Fruit fly (Drosophila melanogaster) whole organism, embryonic: Measurements from ENCODE around the gene CG14072.
A peak's percentile ranks its signal among the peaks of the same experiment; 100 is the strongest.

Experiments used
- ATbp ChIP-seq: fragments of 200-800 bp; sonication (Bioruptor generic); optimal IDR thresholded peaks from 2 replicates; lab custom pipeline; 2017; ENCODE audit warnings: missing biosample characterization, mild to moderate bottlenecking, missing genetic modification characterization, missing genetic modification reagents
- Abd-B ChIP-seq: fragments of 200-800 bp; sonication (Bioruptor generic); optimal IDR thresholded peaks from 2 replicates; lab custom pipeline; 2018; ENCODE audit warnings: missing biosample characterization, mild to moderate bottlenecking, missing genetic modification characterization, moderate library complexity
- CG10267 ChIP-seq: fragments of 200-800 bp; sonication (Bioruptor generic); optimal IDR thresholded peaks from 2 replicates; lab custom pipeline; 2018; ENCODE audit warnings: missing biosample characterization, mild to moderate bottlenecking, missing genetic modification characterization, moderate library complexity
- CG10274 ChIP-seq: fragments of 200-800 bp; sonication (Bioruptor generic); optimal IDR thresholded peaks from 3 replicates; lab custom pipeline; 2017; ENCODE audit warnings: missing biosample characterization, mild to moderate bottlenecking, missing genetic modification characterization
- CG10321 ChIP-seq: fragments of 200-800 bp; sonication (Bioruptor generic); IDR thresholded peaks from 2 replicates; pipeline ENCODE4 v1.3.6; 2022; ENCODE audit warnings: missing biosample characterization, missing genetic modification characterization
- CG10959 ChIP-seq: fragments of 200-800 bp; sonication (Bioruptor generic); IDR thresholded peaks from 2 replicates; pipeline ENCODE4 v1.3.6; 2022; ENCODE audit warnings: missing biosample characterization, missing genetic modification characterization
- CG11456 ChIP-seq: fragments of 200-800 bp; sonication (Bioruptor generic); IDR thresholded peaks from 3 replicates; pipeline ENCODE4 v1.3.6; 2022; ENCODE audit warnings: missing biosample characterization, missing genetic modification characterization
- CG12104 ChIP-seq: fragments of 200-800 bp; sonication (Bioruptor generic); optimal IDR thresholded peaks from 3 replicates; lab custom pipeline; 2016; ENCODE audit warnings: missing biosample characterization, missing genetic modification characterization
- CG12155 ChIP-seq: fragments of 200-800 bp; sonication (Bioruptor generic); optimal IDR thresholded peaks from 3 replicates; lab custom pipeline; 2016; ENCODE audit warnings: missing biosample characterization, missing genetic modification characterization
- CG13296 ChIP-seq: fragments of 200-800 bp; sonication (Bioruptor generic); optimal IDR thresholded peaks from 3 replicates; lab custom pipeline; 2018; ENCODE audit warnings: missing biosample characterization, mild to moderate bottlenecking, missing genetic modification characterization
- CG15514 ChIP-seq: fragments of 200-800 bp; sonication (Bioruptor generic); optimal IDR thresholded peaks from 3 replicates; lab custom pipeline; 2017; ENCODE audit warnings: missing biosample characterization, missing genetic modification characterization, mild to moderate bottlenecking, moderate library complexity, missing genetic modification reagents
- CG1602 ChIP-seq: fragments of 200-800 bp; sonication (Bioruptor generic); optimal IDR thresholded peaks from 3 replicates; lab custom pipeline; 2016; ENCODE audit warnings: missing biosample characterization, missing genetic modification characterization
- CG2678 ChIP-seq: fragments of 200-800 bp; sonication (Bioruptor generic); optimal IDR thresholded peaks from 3 replicates; lab custom pipeline; 2019; ENCODE audit warnings: missing biosample characterization, mild to moderate bottlenecking, missing genetic modification characterization, moderate library complexity
- CG31224 ChIP-seq: fragments of 200-800 bp; sonication (Bioruptor generic); IDR thresholded peaks from 2 replicates; pipeline ENCODE4 v1.3.6; 2022; ENCODE audit warnings: missing biosample characterization, missing genetic modification characterization
- CG32532 ChIP-seq: fragments of 200-800 bp; sonication (Bioruptor generic); IDR thresholded peaks from 2 replicates; pipeline ENCODE4 v1.3.6; 2022; ENCODE audit warnings: missing biosample characterization, missing genetic modification characterization
- CG33557 ChIP-seq: fragments of 200-800 bp; sonication (Bioruptor generic); optimal IDR thresholded peaks from 2 replicates; lab custom pipeline; 2019; ENCODE audit warnings: missing biosample characterization, mild to moderate bottlenecking, missing genetic modification characterization, moderate library complexity
- CG4282 ChIP-seq: fragments of 200-800 bp; sonication (Bioruptor generic); optimal IDR thresholded peaks from 2 replicates; lab custom pipeline; 2016; ENCODE audit warnings: missing biosample characterization, missing genetic modification characterization
- CG4707 ChIP-seq: fragments of 200-800 bp; sonication (Bioruptor generic); optimal IDR thresholded peaks from 2 replicates; lab custom pipeline; 2018; ENCODE audit warnings: missing biosample characterization, mild to moderate bottlenecking, missing genetic modification characterization, moderate library complexity
- CG6683 ChIP-seq: fragments of 200-800 bp; sonication (Bioruptor generic); optimal IDR thresholded peaks from 2 replicates; lab custom pipeline; 2017; ENCODE audit warnings: missing biosample characterization, mild to moderate bottlenecking, missing genetic modification characterization, missing genetic modification reagents
- CG8924 ChIP-seq: fragments of 200-800 bp; optimal IDR thresholded peaks from 3 replicates; lab custom pipeline; 2019; ENCODE audit warnings: missing biosample characterization, mild to moderate bottlenecking, missing genetic modification characterization, moderate library complexity
- D ChIP-seq, 2 experiments: fragments of 200-800 bp in 1 of 2; fragments of >200 bp in 1 of 2; sonication (Bioruptor generic) in 1 of 2; optimal IDR thresholded peaks; 2 replicates in 1 of 2; 3 replicates in 1 of 2; lab custom pipeline; 2017; ENCODE audit warnings: mild to moderate bottlenecking in 1 of 2, missing biosample characterization in 1 of 2, missing genetic modification characterization in 1 of 2, missing genetic modification reagents in 1 of 2
- E2f1 ChIP-seq: fragments of 200-800 bp; sonication (Bioruptor generic); IDR thresholded peaks from 2 replicates; pipeline ENCODE4 v1.3.6; 2022; ENCODE audit warnings: missing biosample characterization, missing genetic modification characterization
- Elba2 ChIP-seq: fragments of 200-800 bp; sonication (Bioruptor generic); optimal IDR thresholded peaks from 3 replicates; lab custom pipeline; 2016; ENCODE audit warnings: missing biosample characterization, missing genetic modification characterization
- Fer3 ChIP-seq: fragments of 200-800 bp; sonication (Bioruptor generic); optimal IDR thresholded peaks from 2 replicates; lab custom pipeline; 2018; ENCODE audit warnings: missing biosample characterization, mild to moderate bottlenecking, missing genetic modification characterization, moderate library complexity
- HLH4C ChIP-seq: fragments of 200-800 bp; sonication (Bioruptor generic); IDR thresholded peaks from 3 replicates; pipeline ENCODE4 v1.3.6; 2022; ENCODE audit warnings: missing biosample characterization, missing genetic modification characterization; ENCODE audit not compliant: partially characterized antibody
- Hr39 ChIP-seq: fragments of >200 bp; optimal IDR thresholded peaks from 2 replicates; lab custom pipeline; 2017
- Lpt ChIP-seq: fragments of >200 bp; optimal IDR thresholded peaks from 2 replicates; lab custom pipeline; 2018; ENCODE audit warnings: missing biosample characterization, missing genetic modification characterization
- Meics ChIP-seq: fragments of 200-800 bp; sonication (Bioruptor generic); optimal IDR thresholded peaks from 2 replicates; lab custom pipeline; 2017; ENCODE audit warnings: missing biosample characterization, mild to moderate bottlenecking, missing genetic modification characterization
- NC2β ChIP-seq: fragments of 200-800 bp; sonication (Bioruptor generic); optimal IDR thresholded peaks from 2 replicates; lab custom pipeline; 2016; ENCODE audit warnings: missing biosample characterization, missing genetic modification characterization
- Side ChIP-seq: fragments of 200-800 bp; sonication (Bioruptor generic); optimal IDR thresholded peaks from 2 replicates; lab custom pipeline; 2016; ENCODE audit warnings: missing biosample characterization, missing genetic modification characterization
- Sry-β ChIP-seq: fragments of 200-800 bp; sonication (Bioruptor generic); optimal IDR thresholded peaks from 2 replicates; lab custom pipeline; 2018; ENCODE audit warnings: missing biosample characterization, mild to moderate bottlenecking, missing genetic modification characterization, moderate library complexity
- Ssrp ChIP-seq: fragments of 200-800 bp; sonication (Bioruptor generic); optimal IDR thresholded peaks from 2 replicates; lab custom pipeline; 2018; ENCODE audit warnings: missing biosample characterization, mild to moderate bottlenecking, missing genetic modification characterization, moderate library complexity
- aop ChIP-seq: fragments of 200-800 bp; sonication (Bioruptor generic); IDR thresholded peaks from 2 replicates; pipeline ENCODE4 v1.3.6; 2022; ENCODE audit warnings: missing biosample characterization, missing genetic modification characterization
- ase ChIP-seq: fragments of 200-800 bp; sonication (Bioruptor generic); IDR thresholded peaks from 3 replicates; pipeline ENCODE4 v1.3.6; 2022; ENCODE audit warnings: missing biosample characterization, missing genetic modification characterization
- chinmo ChIP-seq: fragments of 200-800 bp; sonication (Bioruptor generic); IDR thresholded peaks from 4 replicates; pipeline ENCODE4 v1.3.6; 2022; ENCODE audit warnings: missing biosample characterization, missing genetic modification characterization; ENCODE audit not compliant: partially characterized antibody
- inv ChIP-seq: fragments of 200-800 bp; sonication (Bioruptor generic); IDR thresholded peaks from 2 replicates; pipeline ENCODE4 v1.3.6; 2022; ENCODE audit warnings: missing biosample characterization, missing genetic modification characterization; ENCODE audit not compliant: partially characterized antibody
- jumu ChIP-seq: fragments of 200-800 bp; sonication (Bioruptor generic); optimal IDR thresholded peaks from 3 replicates; lab custom pipeline; 2016; ENCODE audit warnings: missing biosample characterization, missing genetic modification characterization
- org-1 ChIP-seq: fragments of 200-800 bp; sonication (Bioruptor generic); optimal IDR thresholded peaks from 2 replicates; lab custom pipeline; 2017; ENCODE audit warnings: missing biosample characterization, missing genetic modification characterization
- sd ChIP-seq: fragments of 200-800 bp; sonication (Bioruptor generic); optimal IDR thresholded peaks from 3 replicates; lab custom pipeline; 2018; ENCODE audit warnings: missing biosample characterization, mild to moderate bottlenecking, missing genetic modification characterization, moderate library complexity
- shn ChIP-seq: fragments of 200-800 bp; sonication (Bioruptor generic); optimal IDR thresholded peaks from 3 replicates; lab custom pipeline; 2016; ENCODE audit warnings: missing biosample characterization, missing genetic modification characterization
- sisA ChIP-seq: fragments of 200-800 bp; sonication (Bioruptor generic); IDR thresholded peaks from 2 replicates; pipeline ENCODE4 v1.3.6; 2022; ENCODE audit warnings: missing biosample characterization, missing genetic modification characterization
- sna ChIP-seq: fragments of 200-800 bp; sonication (Bioruptor generic); IDR thresholded peaks from 2 replicates; pipeline ENCODE4 v1.3.6; 2022; ENCODE audit warnings: missing biosample characterization, missing genetic modification characterization; ENCODE audit not compliant: partially characterized antibody
- so ChIP-seq: fragments of 200-800 bp; sonication (Bioruptor generic); IDR thresholded peaks from 3 replicates; pipeline ENCODE4 v1.3.6; 2022; ENCODE audit warnings: missing biosample characterization, missing genetic modification characterization
- sug ChIP-seq: fragments of 200-800 bp; optimal IDR thresholded peaks from 2 replicates; lab custom pipeline; 2019; ENCODE audit warnings: missing biosample characterization, mild to moderate bottlenecking, missing genetic modification characterization, moderate library complexity
- tap ChIP-seq: fragments of 200-800 bp; optimal IDR thresholded peaks from 3 replicates; lab custom pipeline; 2019; ENCODE audit warnings: missing biosample characterization, mild to moderate bottlenecking, missing genetic modification characterization, moderate library complexity
- unpg ChIP-seq: fragments of 200-800 bp; sonication (Bioruptor generic); optimal IDR thresholded peaks from 3 replicates; lab custom pipeline; 2018; ENCODE audit warnings: missing biosample characterization, mild to moderate bottlenecking, missing genetic modification characterization, moderate library complexity
- wdn ChIP-seq: fragments of 200-800 bp; sonication (Bioruptor generic); IDR thresholded peaks from 2 replicates; pipeline ENCODE4 v1.3.6; 2022; ENCODE audit warnings: missing biosample characterization, missing genetic modification characterization
- wek ChIP-seq: fragments of 200-800 bp; sonication (Bioruptor generic); optimal IDR thresholded peaks from 3 replicates; lab custom pipeline; 2018; ENCODE audit warnings: missing biosample characterization, mild to moderate bottlenecking, missing genetic modification characterization, moderate library complexity
- zfh2 ChIP-seq: fragments of 200-800 bp; sonication (Bioruptor generic); optimal IDR thresholded peaks from 2 replicates; lab custom pipeline; 2016; ENCODE audit warnings: missing biosample characterization, missing genetic modification characterization

The CG14072 gene

dm6 chr2L:10967257-10968008 lies 31.0 kb downstream of the CG14072 start (continued):
- TF ChIP-seq E2f1 (GFP tag; lab: Robert Waterston, UW) (no peak), wek (GFP tag; lab: Kevin White, UChicago) (no peak), CG2678 (tag; lab: Kevin White, UChicago) (no peak), CG10321 (GFP tag; lab: Robert Waterston, UW) (no peak), shn (GFP tag; lab: Kevin White, UChicago) (no peak), Sry-β (GFP tag; lab: Kevin White, UChicago) (peak; percentile 25), CG15514 (GFP tag; lab: Kevin White, UChicago) (peak; percentile 5), Side (GFP tag; lab: Kevin White, UChicago) (peak; percentile 18), Elba2 (peak; percentile 78), CG4282 (GFP tag; lab: Kevin White, UChicago) (peak; percentile 40), CG11456 (GFP tag; lab: Robert Waterston, UW) (no peak), tap (tag; lab: Kevin White, UChicago) (no peak), CG31224 (GFP tag; lab: Robert Waterston, UW) (no peak), Ssrp (no peak), ase (no peak), jumu (GFP tag; lab: Kevin White, UChicago) (no peak), CG13296 (no peak), HLH4C (GFP tag; lab: Robert Waterston, UW) (0 out of 3 replicates have a peak, but pooled peaks have one; percentile 37), CG10274 (GFP tag; lab: Kevin White, UChicago) (no peak), Fer3 (tag; lab: Kevin White, UChicago) (no peak), Hr39 (lab: Kevin White, UChicago) (no peak), wdn (GFP tag; lab: Robert Waterston, UW) (no peak), chinmo (peak; percentile 57; the same call in 2 of the 4 replicates), unpg (GFP tag; lab: Kevin White, UChicago) (no peak), CG10267 (tag; lab: Kevin White, UChicago) (no peak), aop (GFP tag; lab: Robert Waterston, UW) (no peak), so (GFP tag; lab: Robert Waterston, UW) (no peak), D (optimal IDR thresholded peaks at IDR 0.05; lab: Kevin White, UChicago) (no peak), D (GFP tag; optimal IDR thresholded peaks at IDR 0.05; lab: Kevin White, UChicago) (no peak), sug (tag; lab: Kevin White, UChicago) (peak; percentile 15), Meics (GFP tag; lab: Kevin White, UChicago) (no peak), CG8924 (tag; lab: Kevin White, UChicago) (no peak), inv (GFP tag; lab: Robert Waterston, UW) (no peak), CG6683 (no peak), org-1 (GFP tag; lab: Kevin White, UChicago) (no peak), CG1602 (GFP tag; lab: Kevin White, UChicago) (no peak), Abd-B (GFP tag; lab: Kevin White, UChicago) (no peak), Lpt (GFP tag; lab: Kevin White, UChicago) (no peak), zfh2 (GFP tag; lab: Kevin White, UChicago) (no peak), NC2β (no peak), CG10959 (GFP tag; lab: Robert Waterston, UW) (no peak), CG4707 (GFP tag; lab: Kevin White, UChicago) (peak; percentile 96), sd (tag; lab: Kevin White, UChicago) (no peak), CG12104 (GFP tag; lab: Kevin White, UChicago) (no peak), CG32532 (no peak), ATbp (GFP tag; lab: Kevin White, UChicago) (no peak), sna (GFP tag; lab: Robert Waterston, UW) (no peak), sisA (GFP tag; lab: Robert Waterston, UW) (no peak), CG12155 (GFP tag; lab: Kevin White, UChicago) (no peak), CG33557 (GFP tag; lab: Kevin White, UChicago) (no peak)
